Worm (Caenorhabditis elegans) whole organism, L1 larva: Measurements from ENCODE around the gene tbcb-1.

Experiments
- C04F5.9 ChIP-seq: sonication (generic microtip); optimal IDR thresholded peaks from 2 replicates; lab custom pipeline; 2016; ENCODE audit warnings: missing genetic modification characterization, missing compliant biosample characterization
- C16A3.4 ChIP-seq: fragments of 150-350 bp; optimal IDR thresholded peaks from 2 replicates; lab custom pipeline; 2014; ENCODE audit warnings: missing biosample characterization, missing genetic modification characterization
- F16B12.6 ChIP-seq: fragments of 150-350 bp; optimal IDR thresholded peaks from 2 replicates; lab custom pipeline; 2014; ENCODE audit warnings: missing biosample characterization, missing genetic modification characterization
- Y116A8C.19 ChIP-seq: sonication (generic microtip); optimal IDR thresholded peaks from 2 replicates; lab custom pipeline; 2016; ENCODE audit warnings: missing compliant biosample characterization, missing genetic modification characterization, borderline replicate concordance
- alr-1 ChIP-seq: fragments of 200-800 bp; sonication (Bioruptor generic); optimal IDR thresholded peaks from 2 replicates; lab custom pipeline; 2018; ENCODE audit warnings: borderline replicate concordance, mild to moderate bottlenecking, missing genetic modification characterization, missing compliant biosample characterization
- blmp-1 ChIP-seq: fragments of 150-350 bp; optimal IDR thresholded peaks from 2 replicates; lab custom pipeline; 2014; ENCODE audit warnings: missing biosample characterization, missing genetic modification characterization
- ceh-82 ChIP-seq, 3 experiments: fragments of 150-350 bp in 1 of 3; sonication (generic microtip) in 2 of 3; optimal IDR thresholded peaks; 2 replicates each; lab custom pipeline; 2014 to 2017; ENCODE audit warnings: missing biosample characterization in 3 of 3, missing genetic modification characterization in 3 of 3
- ceh-88 ChIP-seq: fragments of 200-800 bp; sonication (Bioruptor generic); IDR thresholded peaks from 2 replicates; pipeline ENCODE4 v1.3.6; 2022; ENCODE audit warnings: missing genetic modification characterization, missing compliant biosample characterization
- ceh-90 ChIP-seq: sonication (generic microtip); optimal IDR thresholded peaks from 2 replicates; lab custom pipeline; 2016; ENCODE audit warnings: missing genetic modification characterization, missing compliant biosample characterization
- dsc-1 ChIP-seq: sonication (generic microtip); optimal IDR thresholded peaks from 2 replicates; lab custom pipeline; 2016; ENCODE audit warnings: mild to moderate bottlenecking, missing genetic modification characterization, missing compliant biosample characterization
- efl-1 ChIP-seq, 4 experiments: fragments of 150-350 bp; optimal IDR thresholded peaks in 3 of 4; peaks in 1 of 4; 1 replicate in 1 of 4; 2 replicates in 3 of 4; lab custom pipeline; 2014; ENCODE audit warnings: missing biosample characterization in 2 of 4, missing genetic modification characterization in 2 of 4, missing genetic modification reagents in 2 of 4
- egl-27 ChIP-seq, 2 experiments: fragments of 150-350 bp in 1 of 2; sonication (generic microtip); optimal IDR thresholded peaks; 3 replicates each; lab custom pipeline; 2017 to 2018; ENCODE audit warnings: missing biosample characterization in 2 of 2, missing genetic modification characterization in 2 of 2, missing genetic modification reagents in 2 of 2
- elt-2 ChIP-seq: sonication (generic microtip); optimal IDR thresholded peaks from 2 replicates; lab custom pipeline; 2016; ENCODE audit warnings: missing genetic modification characterization, mild to moderate bottlenecking, inconsistent platforms, missing compliant biosample characterization, missing genetic modification reagents
- fkh-10 ChIP-seq: sonication (generic microtip); optimal IDR thresholded peaks from 2 replicates; lab custom pipeline; 2017; ENCODE audit warnings: missing biosample characterization, missing genetic modification reagents, missing genetic modification characterization
- fkh-4 ChIP-seq: sonication (generic microtip); optimal IDR thresholded peaks from 2 replicates; lab custom pipeline; 2016; ENCODE audit warnings: missing compliant biosample characterization, missing genetic modification characterization, borderline replicate concordance
- fos-1 ChIP-seq: fragments of 150-350 bp; optimal IDR thresholded peaks from 2 replicates; lab custom pipeline; 2014; ENCODE audit warnings: missing biosample characterization, missing genetic modification characterization
- grh-1 ChIP-seq: fragments of 200-800 bp; sonication (Bioruptor generic); IDR thresholded peaks from 2 replicates; pipeline ENCODE4 v1.3.6; 2022; ENCODE audit warnings: missing genetic modification reagents, missing genetic modification characterization, missing compliant biosample characterization
- irx-1 ChIP-seq: sonication (generic microtip); optimal IDR thresholded peaks from 2 replicates; lab custom pipeline; 2016; ENCODE audit warnings: missing genetic modification characterization, missing compliant biosample characterization
- lin-13 ChIP-seq: fragments of 150-350 bp; optimal IDR thresholded peaks from 2 replicates; lab custom pipeline; 2014; ENCODE audit warnings: missing biosample characterization, missing genetic modification reagents, missing genetic modification characterization
- lin-14 ChIP-seq: fragments of 200-800 bp; sonication (Bioruptor generic); optimal IDR thresholded peaks from 2 replicates; lab custom pipeline; 2018; ENCODE audit warnings: mild to moderate bottlenecking, missing genetic modification characterization, moderate library complexity, missing compliant biosample characterization
- mep-1 ChIP-seq: fragments of 150-350 bp; optimal IDR thresholded peaks from 2 replicates; lab custom pipeline; 2014; ENCODE audit warnings: missing biosample characterization, missing genetic modification characterization
- nhr-11 ChIP-seq: fragments of 150-350 bp; optimal IDR thresholded peaks from 2 replicates; lab custom pipeline; 2014; ENCODE audit warnings: missing biosample characterization, missing genetic modification characterization
- nhr-71 ChIP-seq: sonication (generic microtip); optimal IDR thresholded peaks from 2 replicates; lab custom pipeline; 2016; ENCODE audit warnings: mild to moderate bottlenecking, missing genetic modification characterization, moderate library complexity, missing compliant biosample characterization
- nhr-84 ChIP-seq: sonication (generic microtip); optimal IDR thresholded peaks from 2 replicates; lab custom pipeline; 2017; ENCODE audit warnings: missing biosample characterization, missing genetic modification characterization
- nhr-85 ChIP-seq: sonication (generic microtip); peaks from one replicate; lab custom pipeline; 2016; ENCODE audit warnings: missing genetic modification characterization, inconsistent platforms, missing compliant biosample characterization
- pax-3 ChIP-seq: fragments of 200-800 bp; sonication (Bioruptor generic); optimal IDR thresholded peaks from 2 replicates; lab custom pipeline; 2018; ENCODE audit warnings: mild to moderate bottlenecking, missing genetic modification characterization, moderate library complexity, missing compliant biosample characterization
- skn-1 ChIP-seq: fragments of 150-350 bp; optimal IDR thresholded peaks from 2 replicates; lab custom pipeline; 2014; ENCODE audit warnings: missing biosample characterization, missing genetic modification characterization
- sox-4 ChIP-seq: sonication (generic microtip); optimal IDR thresholded peaks from 2 replicates; lab custom pipeline; 2016; ENCODE audit warnings: missing genetic modification characterization, missing compliant biosample characterization
- sptf-1 ChIP-seq: fragments of 150-350 bp; optimal IDR thresholded peaks from 2 replicates; lab custom pipeline; 2014; ENCODE audit warnings: missing biosample characterization, missing genetic modification characterization
- sup-37 ChIP-seq: fragments of 200-800 bp; sonication (Bioruptor generic); optimal IDR thresholded peaks from 2 replicates; lab custom pipeline; 2018; ENCODE audit warnings: mild to moderate bottlenecking, missing genetic modification characterization, missing compliant biosample characterization
- swsn-7 ChIP-seq: sonication (generic microtip); optimal IDR thresholded peaks from 2 replicates; lab custom pipeline; 2016; ENCODE audit warnings: missing genetic modification characterization, missing compliant biosample characterization
- unc-130 ChIP-seq: fragments of 150-350 bp; optimal IDR thresholded peaks from 2 replicates; lab custom pipeline; 2017; ENCODE audit warnings: missing biosample characterization, missing genetic modification characterization, inconsistent platforms
- unc-62 ChIP-seq: fragments of 150-350 bp; optimal IDR thresholded peaks from 2 replicates; lab custom pipeline; 2014; ENCODE audit warnings: missing biosample characterization, missing genetic modification reagents, missing genetic modification characterization
- unc-86 ChIP-seq: sonication (generic microtip); optimal IDR thresholded peaks from 2 replicates; lab custom pipeline; 2016; ENCODE audit warnings: missing genetic modification characterization, missing compliant biosample characterization
- zip-4 ChIP-seq: fragments of 200-800 bp; sonication (Bioruptor generic); optimal IDR thresholded peaks from 2 replicates; lab custom pipeline; 2018; ENCODE audit warnings: mild to moderate bottlenecking, missing genetic modification characterization, moderate library complexity, missing compliant biosample characterization
- ztf-11 ChIP-seq, 2 experiments: sonication (generic microtip); optimal IDR thresholded peaks; 2 replicates each; lab custom pipeline; 2016 to 2017; ENCODE audit warnings: missing genetic modification characterization in 2 of 2, missing biosample characterization in 1 of 2, missing compliant biosample characterization in 1 of 2
- ztf-4 ChIP-seq: fragments of 150-350 bp; optimal IDR thresholded peaks from 2 replicates; lab custom pipeline; 2014; ENCODE audit warnings: missing biosample characterization, missing genetic modification characterization

The tbcb-1 gene

DNA sequence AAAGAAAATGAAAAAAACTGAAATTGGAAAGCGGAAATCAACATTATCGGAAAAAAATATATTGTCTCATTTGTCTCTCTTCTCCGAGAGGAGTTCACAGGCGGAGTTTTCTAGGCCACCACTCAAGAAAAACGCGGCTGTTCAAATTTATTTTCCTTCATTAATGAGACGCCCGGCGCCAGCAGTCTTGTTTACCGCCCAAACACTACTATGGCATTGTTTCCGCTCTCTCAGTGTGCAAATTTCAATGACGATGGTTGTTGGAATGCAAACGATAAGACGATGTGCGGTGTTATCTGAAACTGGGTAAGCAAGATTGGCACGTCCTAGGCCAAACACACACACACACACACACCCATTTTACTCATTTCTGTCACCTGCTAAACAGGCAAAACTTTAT, 35.2 kb upstream of the tbcb-1 start, which contains the start of gene cav-2 (continued):
- TF ChIP-seq nhr-11: peak; percentile 50
- peak; percentile 96 for TF ChIP-seq nhr-85 (tag; lab: Kevin White, UChicago)
- TF ChIP-seq elt-2: peak; percentile 80
- TF ChIP-seq Y116A8C.19 (tag; lab: Kevin White, UChicago): peak; percentile 66
- peak; percentile 74 for TF ChIP-seq C04F5.9 (tag; lab: Kevin White, UChicago)
- peak; percentile 68 for TF ChIP-seq mep-1 (tag; lab: Kevin White, UChicago)
- no peak for TF ChIP-seq egl-27 (tag; optimal IDR thresholded peaks at IDR 0.05; lab: Kevin White, UChicago)
- 0 out of 2 replicates have a peak, but pooled peaks have one; percentile 29 for TF ChIP-seq ceh-88 (GFP tag; lab: Robert Waterston, UW)
- no peak for TF ChIP-seq nhr-84 (tag; lab: Kevin White, UChicago)
- TF ChIP-seq fkh-4 (tag; lab: Kevin White, UChicago): peak; percentile 98
- peak; percentile 67 to 79 (median 76) for TF ChIP-seq ceh-82 (tag; optimal IDR thresholded peaks at IDR 0.05; lab: Kevin White, UChicago)
- peak; percentile 65 for TF ChIP-seq lin-13 (GFP tag; lab: Kevin White, UChicago)
- peak; percentile 72 for TF ChIP-seq fos-1 (tag; lab: Kevin White, UChicago)
- peak; percentile 92 for TF ChIP-seq sox-4
- peak; percentile 12 for TF ChIP-seq alr-1 (tag; lab: Kevin White, UChicago)
- no peak for TF ChIP-seq sptf-1
- peak; percentile 93 for TF ChIP-seq nhr-71 (tag; lab: Kevin White, UChicago)
- peak; percentile 97 for TF ChIP-seq ceh-90 (tag; lab: Kevin White, UChicago)
- TF ChIP-seq C16A3.4 (tag; lab: Kevin White, UChicago): peak; percentile 63
- TF ChIP-seq irx-1: peak; percentile 95
- peak; percentile 96 for TF ChIP-seq dsc-1 (tag; lab: Kevin White, UChicago)
- TF ChIP-seq F16B12.6 (tag; lab: Kevin White, UChicago): no peak
- TF ChIP-seq fkh-10: no peak
- TF ChIP-seq pax-3: peak; percentile 99
- peak; percentile 89 to 97 for TF ChIP-seq efl-1 (optimal IDR thresholded peaks at IDR 0.05; lab: Kevin White, UChicago)
- TF ChIP-seq efl-1 (GFP tag; optimal IDR thresholded peaks at IDR 0.05 in 1 of 2; lab: Kevin White, UChicago): peak; percentile 97 to 99
- TF ChIP-seq swsn-7 (tag; lab: Kevin White, UChicago): peak; percentile 86
- TF ChIP-seq unc-62 (GFP tag; lab: Kevin White, UChicago): no peak
- peak; percentile 75 for TF ChIP-seq unc-86 (tag; lab: Kevin White, UChicago)
- TF ChIP-seq grh-1 (GFP tag; lab: Robert Waterston, UW): peak; percentile 88
- TF ChIP-seq ztf-4 (tag; lab: Kevin White, UChicago): no peak
- TF ChIP-seq ztf-11 (tag; optimal IDR thresholded peaks at IDR 0.05; lab: Kevin White, UChicago): peak in 1 of 2 experiments; percentile 97
- TF ChIP-seq, all 84 proteins: peak for 62

DNA sequence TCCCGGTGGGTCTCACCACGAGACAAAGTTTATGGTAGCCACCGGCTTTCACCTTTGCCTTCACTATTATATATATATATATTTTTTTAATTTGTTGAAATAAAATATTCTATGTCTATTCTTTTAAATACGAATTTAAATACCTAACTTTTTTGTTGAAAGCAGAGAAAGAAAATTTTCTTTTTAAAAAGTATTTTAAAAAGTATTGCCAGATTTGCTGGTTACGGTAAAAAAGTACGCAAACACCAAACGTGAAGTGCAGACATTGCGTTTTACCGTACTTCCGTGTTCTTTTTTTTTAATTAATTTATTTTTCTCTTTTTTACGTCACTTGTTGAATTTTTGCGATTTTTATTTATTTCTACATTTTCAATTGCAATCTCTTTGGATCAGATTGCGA, 31.9 kb upstream of the tbcb-1 start, which contains the start of gene C56A3.8:
Gene C56A3.8 (plus strand): TSS at position 301 of the 400 bp plus-strand sequence.
- no peak for TF ChIP-seq ztf-11 (tag; optimal IDR thresholded peaks at IDR 0.05; lab: Kevin White, UChicago)
- TF ChIP-seq skn-1 (tag; lab: Kevin White, UChicago): no peak
- TF ChIP-seq ceh-88 (GFP tag; lab: Robert Waterston, UW): no peak
- TF ChIP-seq fos-1 (tag; lab: Kevin White, UChicago): no peak
- no peak for TF ChIP-seq lin-14 (GFP tag; lab: Kevin White, UChicago)

DNA sequence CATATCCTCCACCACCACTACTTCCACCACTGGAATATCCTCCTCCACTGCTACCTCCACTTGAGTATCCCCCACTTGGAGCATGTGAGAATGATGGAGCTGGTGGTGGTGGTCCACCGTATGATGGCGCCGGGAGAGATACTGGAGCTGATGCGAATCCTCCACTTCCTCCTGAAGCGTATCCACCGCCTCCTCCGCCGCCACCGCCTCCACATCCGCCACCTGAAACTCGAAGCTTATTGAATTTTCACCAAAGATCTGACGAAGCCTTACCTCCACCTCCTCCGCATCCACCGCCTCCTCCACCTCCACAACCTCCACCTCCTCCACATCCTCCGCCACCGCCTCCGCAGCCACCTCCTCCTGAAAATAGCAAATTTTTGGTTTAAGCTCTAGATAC, 29.2 kb upstream of the tbcb-1 start:
- no peak for TF ChIP-seq zip-4 (GFP tag; lab: Kevin White, UChicago)
- TF ChIP-seq sup-37 (GFP tag; lab: Kevin White, UChicago): no peak
- TF ChIP-seq Y116A8C.19 (tag; lab: Kevin White, UChicago): no peak
- no peak for TF ChIP-seq blmp-1 (tag; lab: Kevin White, UChicago)
- TF ChIP-seq efl-1 (optimal IDR thresholded peaks at IDR 0.05; lab: Kevin White, UChicago): no peak
- peak in 1 of 2 experiments; percentile 36 for TF ChIP-seq efl-1 (GFP tag; optimal IDR thresholded peaks at IDR 0.05 in 1 of 2; lab: Kevin White, UChicago)
- TF ChIP-seq unc-130 (tag; lab: Kevin White, UChicago): no peak
